Worm (Caenorhabditis elegans): ENCODE measurements around the gene tftc-5.

Gene tftc-5

ce11 chrIII:4021866-4022265 is at the start of gene tftc-5:
Gene tftc-5, plus strand, starts transcription at chrIII:4022166.
- TF ChIP-seq somi-1 (GFP tag; optimal IDR thresholded peaks at IDR 0.05), result no peak
- TF ChIP-seq snpc-3.4 (tag; optimal IDR thresholded peaks at IDR 0.05), result peak; percentile 7

ce11 chrIII:3972687-3973086 is 49.3 kb upstream of the tftc-5 start, which contains the start of gene R10E9.4:
Gene R10E9.4, minus strand, starts transcription at chrIII:3972787.
- no peak for TF ChIP-seq nhr-90 (tag; optimal IDR thresholded peaks at IDR 0.05)
- TF ChIP-seq T07F8.4 (tag; optimal IDR thresholded peaks at IDR 0.05), result no peak
- TF ChIP-seq nhr-80 (tag; optimal IDR thresholded peaks at IDR 0.05), result no peak
- no peak for TF ChIP-seq snpc-1.3 (tag; optimal IDR thresholded peaks at IDR 0.05; ENCODE audit: insufficient read depth)
- no peak for TF ChIP-seq lin-54 (GFP tag; optimal IDR thresholded peaks at IDR 0.05)
- no peak for TF ChIP-seq mel-28 (tag; optimal IDR thresholded peaks at IDR 0.05; ENCODE audit: borderline replicate concordance)
- no peak for TF ChIP-seq madf-3 (GFP tag; IDR thresholded peaks at IDR 0.05)
- TF ChIP-seq Y53G8AR.9 (GFP tag; conservative IDR thresholded peaks at IDR 0.05), result no peak
- no peak for TF ChIP-seq attf-6 (GFP tag; IDR thresholded peaks at IDR 0.05)
- no peak for TF ChIP-seq chd-7 (tag; optimal IDR thresholded peaks at IDR 0.05)

ce11 chrIII:3974503-3974902 is 47.5 kb upstream of the tftc-5 start:
- TF ChIP-seq nfyb-1 (GFP tag; IDR thresholded peaks at IDR 0.05) (peak; percentile 63; the same call in 1 of the 2 replicates), dpff-1 (tag; optimal IDR thresholded peaks at IDR 0.05) (no peak)

ce11 chrIII:3975008-3975407 is 47.0 kb upstream of the tftc-5 start:
- TF ChIP-seq nhr-27 (tag; optimal IDR thresholded peaks at IDR 0.05), result no peak
- TF ChIP-seq hrde-1 (tag; optimal IDR thresholded peaks at IDR 0.05; ENCODE audit: borderline replicate concordance), result no peak
- no peak for TF ChIP-seq lin-40 (tag; optimal IDR thresholded peaks at IDR 0.05)
- no peak for TF ChIP-seq mcd-1 (GFP tag; IDR thresholded peaks at IDR 0.05)
- no peak for TF ChIP-seq lag-1 (GFP tag; IDR thresholded peaks at IDR 0.05)
- no peak for TF ChIP-seq cebp-2 (GFP tag; IDR thresholded peaks at IDR 0.05)
- TF ChIP-seq Y67H2A.10 (GFP tag; conservative IDR thresholded peaks at IDR 0.05), result no peak
- TF ChIP-seq Y79H2A.3 (GFP tag; conservative IDR thresholded peaks at IDR 0.05), result no peak
- TF ChIP-seq let-607 (tag; optimal IDR thresholded peaks at IDR 0.05), result no peak
- TF ChIP-seq efl-1 (GFP tag; optimal IDR thresholded peaks at IDR 0.05), result no peak

ce11 chrIII:3976291-3976690 is 45.7 kb upstream of the tftc-5 start, which contains the start of gene msi-1:
Gene msi-1, minus strand, starts transcription at chrIII:3976391.
- TF ChIP-seq unc-130 (GFP tag; optimal IDR thresholded peaks at IDR 0.05) (no peak), ztf-6 (GFP tag; IDR thresholded peaks at IDR 0.05) (no peak), tbx-9 (tag; optimal IDR thresholded peaks at IDR 0.05; ENCODE audit: borderline replicate concordance) (no peak), snpc-1.3 (tag; optimal IDR thresholded peaks at IDR 0.05; ENCODE audit: insufficient read depth) (no peak), ekl-4 (GFP tag; IDR thresholded peaks at IDR 0.05) (no peak), let-526 (GFP tag; IDR thresholded peaks at IDR 0.05) (no peak), xnd-1 (tag; optimal IDR thresholded peaks at IDR 0.05) (no peak), Y56A3A.18 (GFP tag; IDR thresholded peaks at IDR 0.05) (no peak)

Measured in whole organism, young adult.